Fruit fly (Drosophila melanogaster): ENCODE results near the gene CG17593.

The CG17593 gene

dm6 chr2L:3562435-3562834, 47.8 kb downstream of the CG17593 start (continued):
- TF ChIP-seq Hr39 (GFP tag; optimal IDR thresholded peaks at IDR 0.05) (peak; percentile 37), salr (GFP tag; optimal IDR thresholded peaks at IDR 0.05) (peak in 1 of 2 experiments; percentile 12), Met (GFP tag; optimal IDR thresholded peaks at IDR 0.05) (peak; percentile 38), Sox14 (GFP tag; optimal IDR thresholded peaks at IDR 0.05) (peak; percentile 49), CG11294 (GFP tag; IDR thresholded peaks at IDR 0.05) (no peak), svp (GFP tag) (peak; percentile 64), Hr38 (GFP tag; optimal IDR thresholded peaks at IDR 0.05) (no peak), CG8319 (GFP tag; optimal IDR thresholded peaks at IDR 0.05) (no peak), eg (GFP tag; IDR thresholded peaks at IDR 0.05) (0 out of 3 replicates have a peak, but pooled peaks have one; percentile 13), OdsH (GFP tag; optimal IDR thresholded peaks at IDR 0.05) (peak; percentile 46), Ets96B (tag; optimal IDR thresholded peaks at IDR 0.05) (peak; percentile 69), CG8632 (GFP tag; optimal IDR thresholded peaks at IDR 0.05) (no peak), CG6276 (GFP tag; optimal IDR thresholded peaks at IDR 0.05) (no peak), net (GFP tag; optimal IDR thresholded peaks at IDR 0.05) (peak; percentile 3), CG11762 (GFP tag; optimal IDR thresholded peaks at IDR 0.05; ENCODE audit: insufficient read depth) (no peak), fd85E (GFP tag; optimal IDR thresholded peaks at IDR 0.05) (no peak)

dm6 chr2L:3564556-3564955, 49.9 kb downstream of the CG17593 start:
- TF ChIP-seq CG8119 (GFP tag; IDR thresholded peaks at IDR 0.05) = no peak
- no peak for TF ChIP-seq Ets21C (GFP tag; optimal IDR thresholded peaks at IDR 0.05)
- TF ChIP-seq CG11762 (GFP tag; optimal IDR thresholded peaks at IDR 0.05; ENCODE audit: insufficient read depth) = no peak
- peak; percentile 44 for TF ChIP-seq svp (GFP tag)
- no peak for TF ChIP-seq salr (GFP tag; optimal IDR thresholded peaks at IDR 0.05)
- no peak for TF ChIP-seq net (GFP tag; optimal IDR thresholded peaks at IDR 0.05)
- TF ChIP-seq CG15336 (GFP tag; IDR thresholded peaks at IDR 0.05) = no peak
- TF ChIP-seq Eip78C (GFP tag) = peak; percentile 29
- no peak for TF ChIP-seq Lpt (GFP tag; optimal IDR thresholded peaks at IDR 0.05)
- TF ChIP-seq Blimp-1 (GFP tag; optimal IDR thresholded peaks at IDR 0.05) = peak; percentile 64

dm6 chr2L:3566532-3566931, 51.9 kb downstream of the CG17593 start:
- peak; percentile 22 for TF ChIP-seq CG16779 (tag; optimal IDR thresholded peaks at IDR 0.05)
- peak; percentile 55 for TF ChIP-seq Ets21C (GFP tag; optimal IDR thresholded peaks at IDR 0.05)
- TF ChIP-seq cyc (GFP tag; optimal IDR thresholded peaks at IDR 0.05) = peak; percentile 70
- peak; percentile 20 for TF ChIP-seq CG11902 (GFP tag; optimal IDR thresholded peaks at IDR 0.05)
- TF ChIP-seq Eip78C (GFP tag) = peak; percentile 80
- TF ChIP-seq fd85E (GFP tag; optimal IDR thresholded peaks at IDR 0.05) = no peak
- TF ChIP-seq CG8119 (GFP tag; IDR thresholded peaks at IDR 0.05) = peak; percentile 58
- TF ChIP-seq CG8319 (GFP tag; optimal IDR thresholded peaks at IDR 0.05) = peak; percentile 9
- peak; percentile 51 for TF ChIP-seq CG32006 (GFP tag; optimal IDR thresholded peaks at IDR 0.05)
- peak; percentile 72 for TF ChIP-seq Hr39 (GFP tag; optimal IDR thresholded peaks at IDR 0.05)
- TF ChIP-seq CG6854 (GFP tag; optimal IDR thresholded peaks at IDR 0.05) = no peak
- no peak for TF ChIP-seq CG11294 (GFP tag; IDR thresholded peaks at IDR 0.05)
- peak; percentile 72 for TF ChIP-seq lz (GFP tag; optimal IDR thresholded peaks at IDR 0.05)
- no peak for TF ChIP-seq dac (GFP tag; optimal IDR thresholded peaks at IDR 0.05)
- TF ChIP-seq Smox (GFP tag; optimal IDR thresholded peaks at IDR 0.05) = peak; percentile 60
- peak; percentile 44 for TF ChIP-seq Eip75B (GFP tag; optimal IDR thresholded peaks at IDR 0.05)
- TF ChIP-seq pdm3 (GFP tag; optimal IDR thresholded peaks at IDR 0.05) = peak; percentile 57
- peak; percentile 56 for TF ChIP-seq Ets96B (tag; optimal IDR thresholded peaks at IDR 0.05)
- peak; percentile 24 for TF ChIP-seq CG10669 (GFP tag; optimal IDR thresholded peaks at IDR 0.05)
- peak; percentile 58 for TF ChIP-seq CG3032 (tag; optimal IDR thresholded peaks at IDR 0.05)
- peak; percentile 35 for TF ChIP-seq acj6 (GFP tag; optimal IDR thresholded peaks at IDR 0.05)
- TF ChIP-seq salr (GFP tag; optimal IDR thresholded peaks at IDR 0.05) = peak in 1 of 2 experiments; percentile 22
- TF ChIP-seq vri (GFP tag; optimal IDR thresholded peaks at IDR 0.05) = peak; percentile 31
- peak; percentile 54 for TF ChIP-seq spab (GFP tag; optimal IDR thresholded peaks at IDR 0.05)
- TF ChIP-seq Eip93F (GFP tag; optimal IDR thresholded peaks at IDR 0.05) = no peak
- peak; percentile 56 for TF ChIP-seq CG1621 (tag; optimal IDR thresholded peaks at IDR 0.05)
- peak; percentile 56 for TF ChIP-seq CG6808 (GFP tag; optimal IDR thresholded peaks at IDR 0.05)
- peak; percentile 59 for TF ChIP-seq Sox102F (GFP tag; optimal IDR thresholded peaks at IDR 0.05)
- TF ChIP-seq CG11762 (GFP tag; optimal IDR thresholded peaks at IDR 0.05; ENCODE audit: insufficient read depth) = peak; percentile 23
- TF ChIP-seq CG31627 (GFP tag; optimal IDR thresholded peaks at IDR 0.05) = peak; percentile 66
- peak; percentile 2 for TF ChIP-seq net (GFP tag; optimal IDR thresholded peaks at IDR 0.05)
- no peak for TF ChIP-seq Hr38 (GFP tag; optimal IDR thresholded peaks at IDR 0.05)
- no peak for TF ChIP-seq fkh (GFP tag; optimal IDR thresholded peaks at IDR 0.05)
- TF ChIP-seq Sox14 (GFP tag; optimal IDR thresholded peaks at IDR 0.05) = peak; percentile 71
- TF ChIP-seq CG7368 (GFP tag; optimal IDR thresholded peaks at IDR 0.05) = peak; percentile 39
- peak; percentile 58 for TF ChIP-seq CG6792 (GFP tag; optimal IDR thresholded peaks at IDR 0.05)
- TF ChIP-seq dsx (GFP tag; optimal IDR thresholded peaks at IDR 0.05; ENCODE audit: poor library complexity, severe bottlenecking) = no peak

Measured in whole organism, prepupa.